Worm (Caenorhabditis elegans) whole organism, midembryonic: ENCODE data around the gene lin-13.

ENCODE experiments used
- T22C8.4 ChIP-seq: fragments of 200-800 bp; sonication (Bioruptor generic); IDR thresholded peaks from 2 replicates; pipeline ENCODE4 v1.3.6; 2022; ENCODE audit warnings: missing genetic modification characterization, missing compliant biosample characterization
- cog-1 ChIP-seq: sonication (generic microtip); optimal IDR thresholded peaks from 2 replicates; lab custom pipeline; 2016; ENCODE audit warnings: missing genetic modification characterization, missing compliant biosample characterization
- flt-1 ChIP-seq: fragments of 200-800 bp; sonication (Bioruptor generic); IDR thresholded peaks from 2 replicates; pipeline ENCODE4 v1.3.6; 2022; ENCODE audit warnings: missing genetic modification characterization, missing compliant biosample characterization
- klf-2 ChIP-seq: fragments of 200-800 bp; sonication (Bioruptor generic); conservative IDR thresholded peaks from 2 replicates; pipeline ENCODE4 v1.3.6; 2022; ENCODE audit warnings: missing genetic modification reagents, missing genetic modification characterization, missing compliant biosample characterization
- med-1 ChIP-seq: sonication (generic microtip); optimal IDR thresholded peaks from 2 replicates; lab custom pipeline; 2017; ENCODE audit warnings: missing genetic modification characterization, mild to moderate bottlenecking, missing compliant biosample characterization, antibody characterized with exemption, missing genetic modification reagents; ENCODE audit not compliant: insufficient read depth
- ref-1 ChIP-seq: fragments of 200-800 bp; sonication (Bioruptor generic); conservative IDR thresholded peaks from 2 replicates; pipeline ENCODE4 v1.3.6; 2022; ENCODE audit warnings: missing genetic modification reagents, missing genetic modification characterization, missing compliant biosample characterization
- tab-1 ChIP-seq: fragments of 200-800 bp; sonication (Bioruptor generic); IDR thresholded peaks from 2 replicates; pipeline ENCODE4 v1.3.6; 2022; ENCODE audit warnings: missing genetic modification characterization, missing compliant biosample characterization
- ztf-23 ChIP-seq: fragments of 200-800 bp; sonication (Bioruptor generic); IDR thresholded peaks from 2 replicates; pipeline ENCODE4 v1.3.6; 2022; ENCODE audit warnings: missing genetic modification reagents, missing genetic modification characterization, missing compliant biosample characterization
- ztf-29 ChIP-seq: fragments of 200-800 bp; sonication (Bioruptor generic); IDR thresholded peaks from 2 replicates; pipeline ENCODE4 v1.3.6; 2022; ENCODE audit warnings: missing genetic modification reagents, missing genetic modification characterization, missing compliant biosample characterization

lin-13 gene

ce11 chrIII:7729534-7730061, 20.3 kb upstream of the lin-13 start, which contains the start of gene ZK112.4:
Gene ZK112.4 (minus strand): TSS chrIII:7730011.
- no peak for TF ChIP-seq med-1
- no peak for TF ChIP-seq ztf-29
- TF ChIP-seq ztf-23: peak; percentile 27; the same call in 1 of the 2 replicates
- TF ChIP-seq klf-2 (GFP tag; lab: Robert Waterston, UW): no peak
- peak; percentile 85 for TF ChIP-seq cog-1 (tag; lab: Kevin White, UChicago)
- TF ChIP-seq T22C8.4 (GFP tag; lab: Robert Waterston, UW): no peak
- no peak for TF ChIP-seq ref-1 (GFP tag; lab: Robert Waterston, UW)
- TF ChIP-seq flt-1 (GFP tag; lab: Robert Waterston, UW): peak; percentile 28; the same call in 1 of the 2 replicates
- TF ChIP-seq tab-1 (GFP tag; lab: Robert Waterston, UW): no peak

- TF ChIP-seq flt-1 (GFP tag; lab: Robert Waterston, UW) (0 out of 2 replicates have a peak, but pooled peaks have one; percentile 23), tab-1 (GFP tag; lab: Robert Waterston, UW) (no peak)
These were observed 19.8 kb upstream of the lin-13 start for ce11 chrIII:7729062-7729461.

- TF ChIP-seq tab-1 (GFP tag; lab: Robert Waterston, UW) (no peak), T22C8.4 (GFP tag; lab: Robert Waterston, UW) (no peak), flt-1 (GFP tag; lab: Robert Waterston, UW) (0 out of 2 replicates have a peak, but pooled peaks have one; percentile 17), cog-1 (tag; lab: Kevin White, UChicago) (peak; percentile 39)
These were observed 19.2 kb upstream of the lin-13 start for ce11 chrIII:7728494-7728893.

ce11 chrIII:7726500-7726899, 17.2 kb upstream of the lin-13 start:
- TF ChIP-seq klf-2 (GFP tag; lab: Robert Waterston, UW) (no peak), tab-1 (GFP tag; lab: Robert Waterston, UW) (no peak), ztf-23 (no peak), med-1 (no peak)

ce11 chrIII:7725483-7726250, 16.4 kb upstream of the lin-13 start:
- 0 out of 2 replicates have a peak, but pooled peaks have one; percentile 19 for TF ChIP-seq tab-1 (GFP tag; lab: Robert Waterston, UW)
- TF ChIP-seq T22C8.4 (GFP tag; lab: Robert Waterston, UW): no peak

- TF ChIP-seq klf-2 (GFP tag; lab: Robert Waterston, UW) (no peak), tab-1 (GFP tag; lab: Robert Waterston, UW) (no peak), flt-1 (GFP tag; lab: Robert Waterston, UW) (no peak), cog-1 (tag; lab: Kevin White, UChicago) (no peak), T22C8.4 (GFP tag; lab: Robert Waterston, UW) (no peak)
These were observed 15.1 kb upstream of the lin-13 start for ce11 chrIII:7724433-7724832.

- TF ChIP-seq flt-1 (GFP tag; lab: Robert Waterston, UW): no peak
These were observed 14.2 kb upstream of the lin-13 start for ce11 chrIII:7723412-7724068.

ce11 chrIII:7722999-7723398, 13.7 kb upstream of the lin-13 start:
- TF ChIP-seq ref-1 (GFP tag; lab: Robert Waterston, UW) (no peak), tab-1 (GFP tag; lab: Robert Waterston, UW) (no peak), ztf-29 (no peak), ztf-23 (no peak), klf-2 (GFP tag; lab: Robert Waterston, UW) (no peak), cog-1 (tag; lab: Kevin White, UChicago) (no peak), T22C8.4 (GFP tag; lab: Robert Waterston, UW) (no peak), flt-1 (GFP tag; lab: Robert Waterston, UW) (no peak), med-1 (no peak)

ce11 chrIII:7722411-7722810, 13.1 kb upstream of the lin-13 start:
- no peak for TF ChIP-seq T22C8.4 (GFP tag; lab: Robert Waterston, UW)
- no peak for TF ChIP-seq flt-1 (GFP tag; lab: Robert Waterston, UW)
- TF ChIP-seq klf-2 (GFP tag; lab: Robert Waterston, UW): no peak
- TF ChIP-seq cog-1 (tag; lab: Kevin White, UChicago): no peak
- TF ChIP-seq tab-1 (GFP tag; lab: Robert Waterston, UW): no peak
- TF ChIP-seq ref-1 (GFP tag; lab: Robert Waterston, UW): no peak
- no peak for TF ChIP-seq med-1
- no peak for TF ChIP-seq ztf-23
- TF ChIP-seq ztf-29: no peak

- TF ChIP-seq ztf-23 (no peak), med-1 (no peak), cog-1 (tag; lab: Kevin White, UChicago) (no peak), T22C8.4 (GFP tag; lab: Robert Waterston, UW) (no peak), ref-1 (GFP tag; lab: Robert Waterston, UW) (no peak), klf-2 (GFP tag; lab: Robert Waterston, UW) (no peak), tab-1 (GFP tag; lab: Robert Waterston, UW) (no peak), flt-1 (GFP tag; lab: Robert Waterston, UW) (no peak), ztf-29 (no peak)
These were observed 12.2 kb upstream of the lin-13 start for ce11 chrIII:7721513-7721912.
